Worm (Caenorhabditis elegans) whole organism, young adult: Measurements from ENCODE around the gene Y47D3A.1.

Experiments
- B0261.1 ChIP-seq: sonication (generic microtip); optimal IDR thresholded peaks from 2 replicates; lab custom pipeline; 2016; ENCODE audit warnings: mild to moderate bottlenecking, missing genetic modification characterization, moderate library complexity, missing compliant biosample characterization
- D2030.7 ChIP-seq: fragments of 200-800 bp; sonication (Bioruptor generic); IDR thresholded peaks from 2 replicates; pipeline ENCODE4 v1.3.6; 2022; ENCODE audit warnings: missing genetic modification reagents, missing genetic modification characterization, missing compliant biosample characterization
- F39B2.1 ChIP-seq: fragments of 200-800 bp; sonication (Bioruptor generic); IDR thresholded peaks from 2 replicates; pipeline ENCODE4 v1.3.6; 2022; ENCODE audit warnings: missing genetic modification reagents, missing genetic modification characterization, missing compliant biosample characterization
- K11D2.4 ChIP-seq: fragments of 200-800 bp; sonication (Bioruptor generic); IDR thresholded peaks from 2 replicates; pipeline ENCODE4 v1.3.6; 2022; ENCODE audit warnings: missing genetic modification reagents, missing genetic modification characterization, missing compliant biosample characterization
- T07F8.4 ChIP-seq: sonication (generic microtip); optimal IDR thresholded peaks from 2 replicates; lab custom pipeline; 2016; ENCODE audit warnings: mild to moderate bottlenecking, missing genetic modification characterization, moderate library complexity, missing compliant biosample characterization
- Y79H2A.3 ChIP-seq: fragments of 200-800 bp; sonication (Bioruptor generic); conservative IDR thresholded peaks from 2 replicates; pipeline ENCODE4 v1.3.6; 2022; ENCODE audit warnings: missing genetic modification reagents, missing genetic modification characterization, missing compliant biosample characterization
- aptf-2 ChIP-seq: fragments of 200-800 bp; sonication (Bioruptor generic); conservative IDR thresholded peaks from 2 replicates; pipeline ENCODE4 v1.3.6; 2022; ENCODE audit warnings: missing genetic modification reagents, missing genetic modification characterization, missing compliant biosample characterization
- aptf-3 ChIP-seq: fragments of 200-800 bp; sonication (Bioruptor generic); IDR thresholded peaks from 2 replicates; pipeline ENCODE4 v1.3.6; 2022; ENCODE audit warnings: missing genetic modification characterization, missing compliant biosample characterization
- atf-7 ChIP-seq: sonication (generic microtip); optimal IDR thresholded peaks from 2 replicates; lab custom pipeline; 2017; ENCODE audit warnings: mild to moderate bottlenecking, missing genetic modification characterization, missing compliant biosample characterization
- athp-1 ChIP-seq: sonication (generic microtip); optimal IDR thresholded peaks from 2 replicates; lab custom pipeline; 2017; ENCODE audit warnings: mild to moderate bottlenecking, missing genetic modification characterization, missing compliant biosample characterization
- attf-3 ChIP-seq: fragments of 200-800 bp; sonication (Bioruptor generic); conservative IDR thresholded peaks from 2 replicates; pipeline ENCODE4 v1.3.6; 2022; ENCODE audit warnings: missing genetic modification reagents, missing genetic modification characterization, missing compliant biosample characterization
- attf-5 ChIP-seq: fragments of 200-800 bp; sonication (Bioruptor generic); optimal IDR thresholded peaks from 2 replicates; lab custom pipeline; 2018; ENCODE audit warnings: mild to moderate bottlenecking, missing genetic modification characterization, missing compliant biosample characterization
- attf-6 ChIP-seq: fragments of 200-800 bp; sonication (Bioruptor generic); IDR thresholded peaks from 2 replicates; pipeline ENCODE4 v1.3.6; 2022; ENCODE audit warnings: missing genetic modification reagents, missing genetic modification characterization, missing compliant biosample characterization
- bed-2 ChIP-seq: fragments of 200-800 bp; sonication (Bioruptor generic); IDR thresholded peaks from 2 replicates; pipeline ENCODE4 v1.3.6; 2022; ENCODE audit warnings: missing genetic modification reagents, missing genetic modification characterization, missing compliant biosample characterization
- ccch-3 ChIP-seq: fragments of 200-800 bp; sonication (Bioruptor generic); optimal IDR thresholded peaks from 2 replicates; lab custom pipeline; 2018; ENCODE audit warnings: mild to moderate bottlenecking, missing genetic modification characterization, missing compliant biosample characterization
- ceh-100 ChIP-seq: fragments of 200-800 bp; sonication (Bioruptor generic); IDR thresholded peaks from 2 replicates; pipeline ENCODE4 v1.3.6; 2022; ENCODE audit warnings: missing genetic modification reagents, missing genetic modification characterization, missing compliant biosample characterization
- ceh-58 ChIP-seq: fragments of 200-800 bp; sonication (Bioruptor generic); IDR thresholded peaks from 2 replicates; pipeline ENCODE4 v1.3.6; 2022; ENCODE audit warnings: missing genetic modification characterization, missing compliant biosample characterization
- ceh-79 ChIP-seq: sonication (generic microtip); optimal IDR thresholded peaks from 2 replicates; lab custom pipeline; 2017; ENCODE audit warnings: mild to moderate bottlenecking, missing genetic modification characterization, missing compliant biosample characterization
- dox-1 ChIP-seq: fragments of 200-800 bp; sonication (Bioruptor generic); IDR thresholded peaks from 2 replicates; pipeline ENCODE4 v1.3.6; 2022; ENCODE audit warnings: missing genetic modification reagents, missing genetic modification characterization, missing compliant biosample characterization
- dpl-1 ChIP-seq: fragments of 150-350 bp; optimal IDR thresholded peaks from 2 replicates; lab custom pipeline; 2014; ENCODE audit warnings: missing biosample characterization, missing genetic modification reagents, missing genetic modification characterization
- efl-1 ChIP-seq: fragments of 150-350 bp; optimal IDR thresholded peaks from 2 replicates; lab custom pipeline; 2014; ENCODE audit warnings: missing biosample characterization, missing genetic modification reagents, missing genetic modification characterization
- egl-18 ChIP-seq: fragments of 200-800 bp; sonication (Bioruptor generic); IDR thresholded peaks from 2 replicates; pipeline ENCODE4 v1.3.6; 2022; ENCODE audit warnings: missing genetic modification reagents, missing genetic modification characterization, missing compliant biosample characterization
- egl-44 ChIP-seq: fragments of 200-800 bp; sonication (Bioruptor generic); IDR thresholded peaks from 2 replicates; pipeline ENCODE4 v1.3.6; 2022; ENCODE audit warnings: missing genetic modification reagents, missing genetic modification characterization, missing compliant biosample characterization
- hmg-1.2 ChIP-seq: fragments of 200-800 bp; sonication (Bioruptor generic); IDR thresholded peaks from 2 replicates; pipeline ENCODE4 v1.3.6; 2022; ENCODE audit warnings: missing genetic modification reagents, missing genetic modification characterization, missing compliant biosample characterization
- hsf-1 ChIP-seq: fragments of 200-800 bp; sonication (Bioruptor generic); IDR thresholded peaks from 2 replicates; pipeline ENCODE4 v1.3.6; 2022; ENCODE audit warnings: missing genetic modification reagents, missing genetic modification characterization, missing compliant biosample characterization
- lin-26 ChIP-seq: fragments of 200-800 bp; sonication (Bioruptor generic); IDR thresholded peaks from 2 replicates; pipeline ENCODE4 v1.3.6; 2022; ENCODE audit warnings: missing genetic modification reagents, missing genetic modification characterization, missing compliant biosample characterization
- lin-40 ChIP-seq: sonication (generic microtip); optimal IDR thresholded peaks from 2 replicates; lab custom pipeline; 2016; ENCODE audit warnings: missing genetic modification characterization, mild to moderate bottlenecking, missing compliant biosample characterization, missing genotype, missing genetic modification reagents
- lsl-1 ChIP-seq: fragments of 200-800 bp; sonication (Bioruptor generic); optimal IDR thresholded peaks from 2 replicates; lab custom pipeline; 2018; ENCODE audit warnings: mild to moderate bottlenecking, missing genetic modification characterization, moderate library complexity, missing compliant biosample characterization
- madf-10 ChIP-seq: sonication (generic microtip); optimal IDR thresholded peaks from 2 replicates; lab custom pipeline; 2016; ENCODE audit warnings: mild to moderate bottlenecking, missing genetic modification characterization, missing compliant biosample characterization
- madf-6 ChIP-seq: fragments of 200-800 bp; sonication (Bioruptor generic); IDR thresholded peaks from 2 replicates; pipeline ENCODE4 v1.3.6; 2022; ENCODE audit warnings: missing genetic modification reagents, missing genetic modification characterization, missing compliant biosample characterization
- madf-8 ChIP-seq: fragments of 200-800 bp; sonication (Bioruptor generic); conservative IDR thresholded peaks from 2 replicates; pipeline ENCODE4 v1.3.6; 2022; ENCODE audit warnings: missing genetic modification reagents, missing genetic modification characterization, missing compliant biosample characterization
- mcd-1 ChIP-seq: fragments of 200-800 bp; sonication (Bioruptor generic); IDR thresholded peaks from 2 replicates; pipeline ENCODE4 v1.3.6; 2022; ENCODE audit warnings: missing genetic modification reagents, missing genetic modification characterization, missing compliant biosample characterization
- mxl-1 ChIP-seq: sonication (generic microtip); optimal IDR thresholded peaks from 2 replicates; lab custom pipeline; 2016; ENCODE audit warnings: missing genetic modification characterization, missing compliant biosample characterization
- nhr-120 ChIP-seq: fragments of 200-800 bp; sonication (Bioruptor generic); IDR thresholded peaks from 2 replicates; pipeline ENCODE4 v1.3.6; 2022; ENCODE audit warnings: missing genetic modification characterization, missing compliant biosample characterization
- nhr-27 ChIP-seq: fragments of 200-800 bp; sonication (Bioruptor generic); optimal IDR thresholded peaks from 2 replicates; lab custom pipeline; 2018; ENCODE audit warnings: mild to moderate bottlenecking, missing genetic modification characterization, moderate library complexity, missing compliant biosample characterization
- nhr-80 ChIP-seq: sonication (generic microtip); optimal IDR thresholded peaks from 2 replicates; lab custom pipeline; 2016; ENCODE audit warnings: missing genetic modification characterization, missing compliant biosample characterization
- pbrm-1 ChIP-seq: fragments of 200-800 bp; sonication (Bioruptor generic); IDR thresholded peaks from 2 replicates; pipeline ENCODE4 v1.3.6; 2022; ENCODE audit warnings: missing genetic modification reagents, missing genetic modification characterization, missing compliant biosample characterization
- snpc-1.1 ChIP-seq: sonication (generic microtip); optimal IDR thresholded peaks from 2 replicates; lab custom pipeline; 2017; ENCODE audit warnings: missing genetic modification characterization, mild to moderate bottlenecking, missing compliant biosample characterization, antibody characterized with exemption, moderate library complexity, missing genotype, missing genetic modification reagents; ENCODE audit not compliant: insufficient read depth
- snpc-4 ChIP-seq, 5 experiments: fragments of 150-350 bp in 1 of 5; sonication (generic microtip) in 4 of 5; optimal IDR thresholded peaks; 2 replicates each; lab custom pipeline; 2014 to 2018; ENCODE audit warnings: missing genetic modification characterization in 5 of 5, missing biosample characterization in 3 of 5, antibody characterized with exemption in 2 of 5, mild to moderate bottlenecking in 2 of 5, missing compliant biosample characterization in 2 of 5, missing genotype in 2 of 5, moderate library complexity in 2 of 5, missing genetic modification reagents in 1 of 5
- somi-1 ChIP-seq: fragments of 200-800 bp; sonication (Bioruptor generic); optimal IDR thresholded peaks from 2 replicates; lab custom pipeline; 2018; ENCODE audit warnings: mild to moderate bottlenecking, missing genetic modification characterization, missing compliant biosample characterization
- tbp1 ChIP-seq: fragments of 200-800 bp; sonication (Bioruptor generic); optimal IDR thresholded peaks from 2 replicates; lab custom pipeline; 2018; ENCODE audit warnings: mild to moderate bottlenecking, missing genetic modification characterization, missing compliant biosample characterization
- xnd-1 ChIP-seq: sonication (generic microtip); optimal IDR thresholded peaks from 2 replicates; lab custom pipeline; 2016; ENCODE audit warnings: missing genotype, missing genetic modification reagents, missing genetic modification characterization, missing compliant biosample characterization
- ztf-18 ChIP-seq: sonication (generic microtip); optimal IDR thresholded peaks from 2 replicates; lab custom pipeline; 2016; ENCODE audit warnings: missing genotype, mild to moderate bottlenecking, missing genetic modification characterization, missing compliant biosample characterization
- ztf-28 ChIP-seq: fragments of 200-800 bp; sonication (Bioruptor generic); IDR thresholded peaks from 2 replicates; pipeline ENCODE4 v1.3.6; 2022; ENCODE audit warnings: missing genetic modification reagents, missing genetic modification characterization, missing compliant biosample characterization

Gene Y47D3A.1

DNA sequence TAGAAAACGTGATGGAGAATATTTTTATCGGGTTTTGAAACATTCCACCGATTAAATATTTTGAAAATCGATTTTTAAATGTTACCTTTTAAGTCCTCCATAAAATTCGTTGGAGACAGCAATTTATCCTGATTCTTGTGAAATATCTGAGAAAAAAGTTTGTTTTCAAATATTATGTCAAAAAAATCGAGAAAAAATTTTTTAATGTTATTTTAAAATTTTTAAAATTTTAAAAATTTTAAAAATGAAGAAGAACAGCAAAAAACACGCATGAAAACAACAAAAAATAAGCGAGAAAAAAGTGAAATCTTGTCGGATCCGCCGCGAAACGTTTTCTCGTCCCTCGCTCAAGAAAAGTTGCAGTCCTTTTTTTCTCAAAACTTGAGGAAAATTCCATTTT lies 14.1 kb downstream of the Y47D3A.1 start, which contains the start of gene Y48A6C.8:
TSS of gene Y48A6C.8 (minus strand) at position 101 of the 400 bp plus-strand sequence.
- no peak for TF ChIP-seq aptf-3 (GFP tag; lab: Robert Waterston, UW)
- no peak for TF ChIP-seq ccch-3
- TF ChIP-seq attf-5 (GFP tag; lab: Kevin White, UChicago): no peak
- TF ChIP-seq T07F8.4 (tag; lab: Kevin White, UChicago): no peak
- no peak for TF ChIP-seq efl-1 (GFP tag; lab: Kevin White, UChicago)
- TF ChIP-seq atf-7: no peak

DNA sequence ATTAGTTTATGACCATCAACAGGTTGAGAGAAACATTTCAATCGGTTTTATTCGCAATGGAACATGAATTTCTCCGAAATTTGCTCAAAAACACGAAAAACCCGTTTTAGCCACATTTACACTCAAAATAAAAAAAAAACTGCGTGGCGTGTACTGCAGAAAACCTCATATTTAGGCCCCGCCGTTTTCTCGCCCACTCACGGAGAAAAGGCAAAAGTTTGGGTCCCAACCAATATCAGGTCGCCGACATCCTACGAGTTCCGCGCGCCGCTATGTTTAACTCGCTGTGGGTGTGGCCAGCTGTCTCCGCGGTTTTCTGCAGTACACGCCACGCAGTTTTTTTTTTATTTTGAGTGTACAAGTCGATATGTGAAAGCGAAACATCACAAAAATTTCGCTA lies 17.8 kb downstream of the Y47D3A.1 start:
- TF ChIP-seq D2030.7 (GFP tag; lab: Robert Waterston, UW) (0 out of 2 replicates have a peak, but pooled peaks have one; percentile 37), snpc-1.1 (tag; lab: Kevin White, UChicago) (peak; percentile 84), hsf-1 (GFP tag; lab: Robert Waterston, UW) (0 out of 2 replicates have a peak, but pooled peaks have one; percentile 13), attf-6 (peak; percentile 70; the same call in 1 of the 2 replicates), snpc-4 (GFP tag; optimal IDR thresholded peaks at IDR 0.05; lab: Kevin White, UChicago) (peak; percentile 83), snpc-4 (tag; optimal IDR thresholded peaks at IDR 0.05; lab: Kevin White, UChicago) (peak in 3 of 4 experiments; percentile 78 to 93 (median 91)), madf-6 (GFP tag; lab: Robert Waterston, UW) (peak; percentile 46), F39B2.1 (GFP tag; lab: Robert Waterston, UW) (no peak), pbrm-1 (GFP tag; lab: Robert Waterston, UW) (0 out of 2 replicates have a peak, but pooled peaks have one; percentile 10), hmg-1.2 (peak; percentile 73), egl-18 (GFP tag; lab: Robert Waterston, UW) (no peak), mcd-1 (0 out of 2 replicates have a peak, but pooled peaks have one; percentile 11), egl-44 (peak; percentile 32; the same call in 1 of the 2 replicates), ceh-58 (GFP tag; lab: Robert Waterston, UW) (no peak), nhr-120 (GFP tag; lab: Robert Waterston, UW) (0 out of 2 replicates have a peak, but pooled peaks have one; percentile 61)

DNA sequence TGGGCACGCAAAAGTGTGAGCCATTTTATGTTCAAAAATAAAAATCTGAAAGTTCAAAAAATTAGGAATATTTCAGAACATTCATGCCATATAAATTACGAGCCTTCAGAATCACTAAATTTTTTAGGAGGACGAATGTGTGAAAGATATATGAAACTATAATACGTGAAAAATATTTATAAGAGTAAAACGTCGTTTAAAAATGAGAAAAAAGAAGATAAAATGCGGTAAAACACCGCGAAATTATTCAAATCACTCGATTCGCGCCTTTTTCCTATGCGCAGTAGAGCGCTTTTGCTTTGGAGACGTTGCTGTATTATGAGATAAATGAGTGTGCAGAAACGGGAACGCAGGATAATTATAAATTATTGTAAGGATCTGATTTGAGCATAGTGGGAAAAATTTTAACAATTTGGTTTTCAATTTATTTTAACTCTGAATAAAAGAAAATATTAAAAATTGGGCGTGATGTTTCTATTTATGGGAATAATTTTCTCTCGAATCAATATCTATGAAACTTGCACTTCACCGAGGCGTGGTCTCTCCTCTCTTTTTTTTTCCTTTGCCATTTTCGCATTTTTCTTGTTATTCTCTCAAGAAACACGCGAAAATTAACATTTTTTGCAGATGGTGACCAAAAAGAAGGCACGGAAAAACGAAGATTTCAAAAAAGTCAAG lies 22.3 kb downstream of the Y47D3A.1 start, which contains the start of the genes sup-35 and Y48A6C.4:
TSS of gene sup-35 (minus strand) at position 51 of the 678 bp plus-strand sequence.
TSS of gene Y48A6C.4 (plus strand) at position 628 of the 678 bp plus-strand sequence.
- peak; percentile 52 for TF ChIP-seq tbp1 (GFP tag; lab: Kevin White, UChicago)
- no peak for TF ChIP-seq lin-26 (GFP tag; lab: Robert Waterston, UW)
- no peak for TF ChIP-seq B0261.1 (tag; lab: Kevin White, UChicago)
- peak; percentile 72 for TF ChIP-seq madf-8
- peak; percentile 65 for TF ChIP-seq madf-10
- 0 out of 2 replicates have a peak, but pooled peaks have one; percentile 12 for TF ChIP-seq aptf-2 (GFP tag; lab: Robert Waterston, UW)
- TF ChIP-seq mcd-1: peak; percentile 92
- TF ChIP-seq mxl-1 (tag; lab: Kevin White, UChicago): no peak
- TF ChIP-seq lsl-1 (GFP tag; lab: Kevin White, UChicago): peak; percentile 64
- no peak for TF ChIP-seq somi-1 (GFP tag; lab: Kevin White, UChicago)
- no peak for TF ChIP-seq K11D2.4 (GFP tag; lab: Robert Waterston, UW)
- no peak for TF ChIP-seq attf-3 (GFP tag; lab: Robert Waterston, UW)
- TF ChIP-seq lin-40 (tag; lab: Kevin White, UChicago): peak; percentile 77
- no peak for TF ChIP-seq Y79H2A.3 (GFP tag; lab: Robert Waterston, UW)
- TF ChIP-seq xnd-1: peak; percentile 14
- TF ChIP-seq ztf-18 (tag; lab: Kevin White, UChicago): peak; percentile 44
- TF ChIP-seq snpc-4 (GFP tag; optimal IDR thresholded peaks at IDR 0.05; lab: Kevin White, UChicago): no peak
- TF ChIP-seq snpc-4 (tag; optimal IDR thresholded peaks at IDR 0.05; lab: Kevin White, UChicago): peak in 3 of 4 experiments; percentile 32 to 77 (median 73)
- TF ChIP-seq ztf-28 (GFP tag; lab: Robert Waterston, UW): 0 out of 2 replicates have a peak, but pooled peaks have one; percentile 23
- peak; percentile 97 for TF ChIP-seq ceh-100 (GFP tag; lab: Robert Waterston, UW)
- peak; percentile 84 for TF ChIP-seq dpl-1 (GFP tag; lab: Kevin White, UChicago)
- no peak for TF ChIP-seq nhr-27 (tag; lab: Kevin White, UChicago)
- 0 out of 2 replicates have a peak, but pooled peaks have one; percentile 43 for TF ChIP-seq bed-2 (GFP tag; lab: Robert Waterston, UW)
- TF ChIP-seq ceh-79: no peak
- peak; percentile 2 for TF ChIP-seq nhr-80 (tag; lab: Kevin White, UChicago)
- TF ChIP-seq dox-1: peak; percentile 76
- TF ChIP-seq athp-1 (tag; lab: Kevin White, UChicago): peak; percentile 47
